Worm (Caenorhabditis elegans) whole organism, L4 larva: ENCODE measurements around the gene K06H7.8.

Experiments used
- ceh-62 ChIP-seq: sonication (generic microtip); optimal IDR thresholded peaks from 2 replicates; lab custom pipeline; 2017; ENCODE audit warnings: missing biosample characterization, missing genetic modification characterization
- lim-7 ChIP-seq: fragments of 200-800 bp; sonication (Bioruptor generic); IDR thresholded peaks from 2 replicates; pipeline ENCODE4 v1.3.6; 2022; ENCODE audit warnings: missing genetic modification characterization, missing compliant biosample characterization
- snpc-1.2 ChIP-seq: fragments of 200-800 bp; sonication (Bioruptor generic); IDR thresholded peaks from 2 replicates; pipeline ENCODE4 v1.3.6; 2022; ENCODE audit warnings: missing genetic modification reagents, missing genetic modification characterization, missing compliant biosample characterization
- snpc-4 ChIP-seq: fragments of 150-350 bp; optimal IDR thresholded peaks from 2 replicates; lab custom pipeline; 2014; ENCODE audit warnings: missing biosample characterization, missing genetic modification characterization
- tag-97 ChIP-seq: fragments of 200-800 bp; sonication (Bioruptor generic); IDR thresholded peaks from 2 replicates; pipeline ENCODE4 v1.3.6; 2022; ENCODE audit warnings: missing genetic modification characterization, missing compliant biosample characterization
- unc-62 ChIP-seq, 3 experiments: fragments of 150-350 bp in 1 of 3; sonication (generic microtip); optimal IDR thresholded peaks in 2 of 3; peaks in 1 of 3; 1 replicate in 1 of 3; 2 replicates in 2 of 3; lab custom pipeline; 2014 to 2017; ENCODE audit warnings: missing biosample characterization in 3 of 3, missing genetic modification characterization in 3 of 3, missing genetic modification reagents in 3 of 3, missing genotype in 1 of 3
- zfp-2 ChIP-seq: sonication (generic microtip); optimal IDR thresholded peaks from 2 replicates; lab custom pipeline; 2016; ENCODE audit warnings: mild to moderate bottlenecking, missing genetic modification characterization, missing compliant biosample characterization
- ztf-11 ChIP-seq: fragments of 150-350 bp; optimal IDR thresholded peaks from 2 replicates; lab custom pipeline; 2014; ENCODE audit warnings: missing biosample characterization, missing genetic modification characterization

DNA sequence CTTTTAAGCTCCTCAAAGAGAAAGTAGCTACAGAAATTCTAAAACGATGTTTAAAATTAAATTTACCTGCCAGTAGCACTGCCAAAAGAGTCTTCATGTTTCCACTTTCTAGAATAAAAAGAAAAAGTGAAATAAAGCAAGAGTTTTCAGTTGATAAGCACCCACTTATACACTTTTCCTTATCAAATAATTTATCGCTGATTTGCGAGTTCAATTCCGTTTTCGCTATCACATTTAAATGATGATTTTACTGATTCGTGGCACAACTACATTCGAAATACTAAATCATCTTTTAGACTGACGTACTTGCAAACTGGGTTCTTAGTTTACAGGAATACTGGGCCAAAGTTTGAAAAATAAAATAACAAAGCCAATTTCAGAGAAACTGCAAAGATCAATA is 47.1 kb downstream of the K06H7.8 start, which contains the start of gene K12H4.7:
- TF ChIP-seq lim-7 (GFP tag; lab: Robert Waterston, UW): no peak
- no peak for TF ChIP-seq zfp-2 (tag; lab: Kevin White, UChicago)
- no peak for TF ChIP-seq ceh-62 (tag; lab: Kevin White, UChicago)
- TF ChIP-seq snpc-4: no peak
- TF ChIP-seq tag-97 (GFP tag; lab: Robert Waterston, UW): no peak
- TF ChIP-seq ztf-11 (tag; lab: Kevin White, UChicago): no peak
- no peak for TF ChIP-seq unc-62 (GFP tag; optimal IDR thresholded peaks at IDR 0.05 in 1 of 2; lab: Kevin White, UChicago)
- no peak for TF ChIP-seq unc-62 (tag; optimal IDR thresholded peaks at IDR 0.05; lab: Kevin White, UChicago)
- no peak for TF ChIP-seq snpc-1.2 (GFP tag; lab: Robert Waterston, UW)
